Worm (Caenorhabditis elegans) whole organism, L3 larva: ENCODE measurements around the gene T24D3.2.
A peak's percentile ranks its signal among the peaks of the same experiment; 100 is the strongest.

Experiments
- R02D3.7 ChIP-seq: fragments of 150-350 bp; optimal IDR thresholded peaks from 2 replicates; lab custom pipeline; 2014; ENCODE audit warnings: missing biosample characterization, missing genetic modification characterization
- aly-2 ChIP-seq: fragments of 150-350 bp; optimal IDR thresholded peaks from 2 replicates; lab custom pipeline; 2014; ENCODE audit warnings: missing biosample characterization, missing genetic modification characterization
- ama-1 ChIP-seq: fragments of 150-350 bp; optimal IDR thresholded peaks from 2 replicates; lab custom pipeline; 2018
- ceh-16 ChIP-seq: sonication (generic microtip); optimal IDR thresholded peaks from 2 replicates; lab custom pipeline; 2017; ENCODE audit warnings: missing biosample characterization, missing genetic modification characterization
- ceh-28 ChIP-seq: fragments of 150-350 bp; optimal IDR thresholded peaks from 2 replicates; lab custom pipeline; 2014; ENCODE audit warnings: missing biosample characterization, missing genetic modification reagents, missing genetic modification characterization
- ceh-82 ChIP-seq: fragments of 150-350 bp; optimal IDR thresholded peaks from 2 replicates; lab custom pipeline; 2014; ENCODE audit warnings: missing biosample characterization, missing genetic modification characterization
- egl-27 ChIP-seq: sonication (generic microtip); optimal IDR thresholded peaks from 4 replicates; lab custom pipeline; 2017; ENCODE audit warnings: missing biosample characterization, missing genetic modification reagents, missing genetic modification characterization
- egl-5 ChIP-seq: fragments of 150-350 bp; optimal IDR thresholded peaks from 2 replicates; lab custom pipeline; 2017; ENCODE audit warnings: missing biosample characterization, missing genetic modification reagents, missing genetic modification characterization, inconsistent platforms
- elt-1 ChIP-seq: fragments of 150-350 bp; optimal IDR thresholded peaks from 2 replicates; lab custom pipeline; 2014; ENCODE audit warnings: missing biosample characterization, missing genetic modification characterization
- elt-2 ChIP-seq: sonication (generic microtip); optimal IDR thresholded peaks from 2 replicates; lab custom pipeline; 2016; ENCODE audit warnings: missing genetic modification reagents, mild to moderate bottlenecking, missing genetic modification characterization, missing compliant biosample characterization
- elt-3 ChIP-seq, 3 experiments: fragments of 150-350 bp in 1 of 3; sonication (generic microtip) in 2 of 3; optimal IDR thresholded peaks; 2 replicates in 2 of 3; 4 replicates in 1 of 3; lab custom pipeline; 2014 to 2017; ENCODE audit warnings: missing biosample characterization in 3 of 3, missing genetic modification characterization in 3 of 3
- fkh-10 ChIP-seq: sonication (generic microtip); optimal IDR thresholded peaks from 2 replicates; lab custom pipeline; 2017; ENCODE audit warnings: missing biosample characterization, missing genetic modification reagents, missing genetic modification characterization
- fkh-2 ChIP-seq: fragments of 150-350 bp; optimal IDR thresholded peaks from 2 replicates; lab custom pipeline; 2014; ENCODE audit warnings: missing biosample characterization, missing genetic modification reagents, missing genetic modification characterization
- jun-1 ChIP-seq: fragments of 150-350 bp; optimal IDR thresholded peaks from 2 replicates; lab custom pipeline; 2014; ENCODE audit warnings: missing biosample characterization, missing genetic modification reagents, missing genetic modification characterization
- lin-15B ChIP-seq: fragments of 150-350 bp; optimal IDR thresholded peaks from 2 replicates; lab custom pipeline; 2014; ENCODE audit warnings: missing biosample characterization, missing genetic modification characterization
- lsy-12 ChIP-seq: sonication (generic microtip); optimal IDR thresholded peaks from 2 replicates; lab custom pipeline; 2016; ENCODE audit warnings: mild to moderate bottlenecking, missing genetic modification characterization, missing compliant biosample characterization
- nfya-1 ChIP-seq: sonication (generic microtip); optimal IDR thresholded peaks from 2 replicates; lab custom pipeline; 2017; ENCODE audit warnings: missing genetic modification characterization, mild to moderate bottlenecking, missing compliant biosample characterization, antibody characterized with exemption, moderate library complexity; ENCODE audit not compliant: insufficient read depth
- nhr-11 ChIP-seq: fragments of 150-350 bp; optimal IDR thresholded peaks from 2 replicates; lab custom pipeline; 2014; ENCODE audit warnings: missing biosample characterization, missing genetic modification characterization
- nhr-23 ChIP-seq: fragments of 150-350 bp; optimal IDR thresholded peaks from 2 replicates; lab custom pipeline; 2014; ENCODE audit warnings: missing biosample characterization, missing genetic modification reagents, missing genetic modification characterization
- nhr-25 ChIP-seq: sonication (generic microtip); optimal IDR thresholded peaks from 2 replicates; lab custom pipeline; 2017; ENCODE audit warnings: missing biosample characterization, missing genetic modification characterization
- nhr-28 ChIP-seq: fragments of 150-350 bp; optimal IDR thresholded peaks from 2 replicates; lab custom pipeline; 2014; ENCODE audit warnings: missing biosample characterization, missing genetic modification characterization
- nhr-43 ChIP-seq: sonication (generic microtip); optimal IDR thresholded peaks from 2 replicates; lab custom pipeline; 2016; ENCODE audit warnings: mild to moderate bottlenecking, missing genetic modification characterization, missing compliant biosample characterization; ENCODE audit not compliant: poor library complexity, severe bottlenecking
- nhr-77 ChIP-seq: fragments of 150-350 bp; optimal IDR thresholded peaks from 2 replicates; lab custom pipeline; 2014; ENCODE audit warnings: missing biosample characterization, missing genetic modification characterization
- pha-4 ChIP-seq: fragments of 150-350 bp; optimal IDR thresholded peaks from 2 replicates; lab custom pipeline; 2014; ENCODE audit warnings: missing biosample characterization, missing genetic modification reagents, missing genetic modification characterization
- pqm-1 ChIP-seq: fragments of 150-350 bp; optimal IDR thresholded peaks from 2 replicates; lab custom pipeline; 2017; ENCODE audit warnings: missing biosample characterization, missing genetic modification characterization, inconsistent platforms
- skn-1 ChIP-seq: fragments of 150-350 bp; optimal IDR thresholded peaks from 2 replicates; lab custom pipeline; 2014; ENCODE audit warnings: missing biosample characterization, missing genetic modification characterization
- snpc-4 ChIP-seq: fragments of 150-350 bp; optimal IDR thresholded peaks from 2 replicates; lab custom pipeline; 2014; ENCODE audit warnings: missing biosample characterization, missing genetic modification characterization
- tbx-2 ChIP-seq: sonication (generic microtip); optimal IDR thresholded peaks from 2 replicates; lab custom pipeline; 2016; ENCODE audit warnings: mild to moderate bottlenecking, missing genetic modification characterization, missing compliant biosample characterization
- unc-62 ChIP-seq: fragments of 150-350 bp; sonication (generic microtip); optimal IDR thresholded peaks from 4 replicates; lab custom pipeline; 2014; ENCODE audit warnings: missing biosample characterization, missing genetic modification reagents, missing genetic modification characterization
- zag-1 ChIP-seq: fragments of 150-350 bp; optimal IDR thresholded peaks from 2 replicates; lab custom pipeline; 2014; ENCODE audit warnings: missing biosample characterization, missing genetic modification characterization

The T24D3.2 gene

ce11 chrX:12458021-12458420 lies 32.5 kb downstream of the T24D3.2 start:
- TF ChIP-seq nhr-43: peak; percentile 38
- TF ChIP-seq pha-4 (tag; lab: Kevin White, UChicago): peak; percentile 77
- TF ChIP-seq R02D3.7 (tag; lab: Kevin White, UChicago): peak; percentile 36
- peak; percentile 38 for TF ChIP-seq nfya-1 (tag; lab: Kevin White, UChicago)
- TF ChIP-seq nhr-77 (tag; lab: Kevin White, UChicago): no peak
- no peak for TF ChIP-seq lin-15B (tag; lab: Kevin White, UChicago)
- TF ChIP-seq lsy-12 (tag; lab: Kevin White, UChicago): peak; percentile 49
- peak; percentile 80 for TF ChIP-seq nhr-23 (tag; lab: Kevin White, UChicago)
- peak; percentile 52 for TF ChIP-seq elt-2 (tag; lab: Kevin White, UChicago)
- TF ChIP-seq egl-27 (tag; lab: Kevin White, UChicago): peak; percentile 2
- peak; percentile 66 for TF ChIP-seq pqm-1 (tag; lab: Kevin White, UChicago)
- TF ChIP-seq unc-62 (GFP tag; lab: Kevin White, UChicago): no peak
- no peak for TF ChIP-seq ceh-82 (tag; lab: Kevin White, UChicago)
- TF ChIP-seq nhr-28 (tag; lab: Kevin White, UChicago): peak; percentile 33
- TF ChIP-seq nhr-25 (tag; lab: Kevin White, UChicago): peak; percentile 80
- TF ChIP-seq nhr-11 (tag; lab: Kevin White, UChicago): no peak
- TF ChIP-seq jun-1 (tag; lab: Kevin White, UChicago): no peak
- peak in 1 of 3 experiments; percentile 61 for TF ChIP-seq elt-3 (tag; optimal IDR thresholded peaks at IDR 0.05; lab: Kevin White, UChicago)
- no peak for TF ChIP-seq zag-1 (tag; lab: Kevin White, UChicago)
- peak; percentile 23 for TF ChIP-seq egl-5 (tag; lab: Kevin White, UChicago)

- no peak for TF ChIP-seq nhr-25 (tag; lab: Kevin White, UChicago)
- TF ChIP-seq ceh-16: no peak
- no peak for TF ChIP-seq fkh-2 (tag; lab: Kevin White, UChicago)
- no peak for TF ChIP-seq pqm-1 (tag; lab: Kevin White, UChicago)
- TF ChIP-seq zag-1 (tag; lab: Kevin White, UChicago): no peak
- no peak for TF ChIP-seq aly-2
- no peak for TF ChIP-seq ceh-28
- no peak for TF ChIP-seq nhr-11 (tag; lab: Kevin White, UChicago)
- TF ChIP-seq ceh-82 (tag; lab: Kevin White, UChicago): no peak
- no peak for TF ChIP-seq skn-1
- no peak for TF ChIP-seq fkh-10 (GFP tag; lab: Kevin White, UChicago)
- TF ChIP-seq elt-1 (tag; lab: Kevin White, UChicago): no peak
These were observed 36.0 kb downstream of the T24D3.2 start, which contains the start of gene odr-7 for ce11 chrX:12461557-12461956. Gene odr-7 (minus strand): TSS chrX:12461657.

- TF ChIP-seq skn-1: no peak
- TF ChIP-seq unc-62 (GFP tag; lab: Kevin White, UChicago): no peak
- no peak for TF ChIP-seq elt-1 (tag; lab: Kevin White, UChicago)
- TF ChIP-seq nhr-28 (tag; lab: Kevin White, UChicago): no peak
- no peak for TF ChIP-seq ceh-16
- TF ChIP-seq tbx-2 (tag; lab: Kevin White, UChicago): no peak
- TF ChIP-seq snpc-4: no peak
- TF ChIP-seq ceh-28: no peak
- no peak for TF ChIP-seq pha-4 (tag; lab: Kevin White, UChicago)
- TF ChIP-seq ama-1 (lab: Kevin White, UChicago): no peak
These were observed 38.0 kb downstream of the T24D3.2 start, which contains the start of gene T18D3.5 for ce11 chrX:12463504-12463903. Gene T18D3.5 (plus strand): TSS chrX:12463804.

DNA sequence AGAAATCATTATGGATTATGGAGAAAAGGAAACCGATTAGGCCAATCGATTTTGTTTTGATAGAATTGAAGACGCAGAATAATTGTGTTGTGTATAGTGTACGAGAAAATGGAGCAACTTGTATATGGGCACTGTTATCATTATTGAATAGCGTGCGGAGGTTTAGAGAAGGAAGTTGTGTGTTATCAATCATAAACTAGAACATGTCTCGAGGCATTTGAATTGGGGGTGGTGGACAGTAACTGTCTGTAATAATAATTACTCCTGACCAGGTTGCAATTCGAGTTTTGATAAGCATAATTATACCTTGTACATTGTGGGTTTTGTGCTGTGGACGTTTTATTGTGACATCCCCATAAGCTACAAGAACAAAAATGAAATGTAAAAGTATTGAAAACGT lies 41.2 kb downstream of the T24D3.2 start, which contains the start of gene cdf-2:
Gene cdf-2 (minus strand): TSS at position 149 of the 400 bp plus-strand sequence.
- TF ChIP-seq elt-2 (tag; lab: Kevin White, UChicago) (peak; percentile 85), pqm-1 (tag; lab: Kevin White, UChicago) (peak; percentile 91), nhr-43 (no peak), elt-1 (tag; lab: Kevin White, UChicago) (no peak), jun-1 (tag; lab: Kevin White, UChicago) (peak; percentile 34), pha-4 (tag; lab: Kevin White, UChicago) (peak; percentile 34)

DNA sequence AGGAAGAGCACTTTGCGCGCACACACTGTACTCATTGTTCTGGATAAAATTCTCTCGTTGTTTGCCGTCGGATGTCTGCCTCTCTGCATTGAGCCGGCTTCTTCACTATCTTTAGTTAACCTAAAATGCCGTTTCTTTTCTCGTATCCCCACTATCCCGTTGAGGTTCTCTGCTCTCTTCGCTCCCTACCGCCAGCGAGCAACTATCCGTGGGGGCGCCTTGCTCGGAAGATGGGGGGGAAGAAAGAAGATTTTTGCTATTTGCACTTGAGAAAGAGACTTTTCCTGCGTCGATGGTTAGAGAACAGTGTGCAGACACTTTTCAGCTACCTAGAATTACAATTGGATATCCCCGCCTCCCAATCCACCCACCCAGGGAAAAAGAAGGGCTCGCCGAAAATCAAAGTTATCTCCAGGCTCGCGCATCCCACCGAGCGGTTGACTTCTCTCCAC lies 42.2 kb downstream of the T24D3.2 start, which contains the start of gene myo-2:
Gene myo-2 (plus strand): TSS at position 402 of the 452 bp plus-strand sequence.
- no peak for TF ChIP-seq zag-1 (tag; lab: Kevin White, UChicago)
- TF ChIP-seq pha-4 (tag; lab: Kevin White, UChicago): peak; percentile 16
